Fruit fly (Drosophila melanogaster) S2 (cell line): Measurements from ENCODE around the gene Sec5.

Experiments used
- CG8478 ChIP-seq: fragments of >200 bp; optimal IDR thresholded peaks from 2 replicates; lab custom pipeline; 2018
- CTCF ChIP-seq, 2 experiments: fragments of >200 bp; optimal IDR thresholded peaks; 2 replicates each; lab custom pipeline; 2018

dm6 chr2L:3477057-3477755 lies 20.1 kb downstream of the Sec5 start:
- TF ChIP-seq CG8478 (lab: Kevin White, UChicago) (no peak), CTCF (optimal IDR thresholded peaks at IDR 0.05; lab: Kevin White, UChicago) (no peak)
